Worm (Caenorhabditis elegans) whole organism, early embryonic: Measurements from ENCODE around the gene srx-110.

Experiments used
- B0310.2 ChIP-seq: sonication (generic microtip); optimal IDR thresholded peaks from 2 replicates; lab custom pipeline; 2016; ENCODE audit warnings: mild to moderate bottlenecking, missing genetic modification characterization, missing compliant biosample characterization
- F13C5.2 ChIP-seq: sonication (generic microtip); optimal IDR thresholded peaks from 2 replicates; lab custom pipeline; 2017; ENCODE audit warnings: mild to moderate bottlenecking, missing genetic modification characterization, inconsistent platforms, missing compliant biosample characterization
- aly-1 ChIP-seq: sonication (generic microtip); optimal IDR thresholded peaks from 2 replicates; lab custom pipeline; 2016; ENCODE audit warnings: missing genetic modification characterization, missing compliant biosample characterization
- ama-1 ChIP-seq: fragments of 150-350 bp; optimal IDR thresholded peaks from 2 replicates; lab custom pipeline; 2014
- ceh-13 ChIP-seq: fragments of 200-800 bp; sonication (Bioruptor generic); optimal IDR thresholded peaks from 2 replicates; lab custom pipeline; 2018; ENCODE audit warnings: mild to moderate bottlenecking, missing genetic modification characterization, missing compliant biosample characterization
- ceh-36 ChIP-seq: sonication (generic microtip); optimal IDR thresholded peaks from 2 replicates; lab custom pipeline; 2016; ENCODE audit warnings: missing genetic modification characterization, inconsistent platforms, missing compliant biosample characterization
- ets-7 ChIP-seq: sonication (generic microtip); optimal IDR thresholded peaks from 2 replicates; lab custom pipeline; 2016; ENCODE audit warnings: missing genotype, missing genetic modification characterization, missing compliant biosample characterization
- flt-1 ChIP-seq: fragments of 200-800 bp; sonication (Bioruptor generic); IDR thresholded peaks from 2 replicates; pipeline ENCODE4 v1.3.6; 2022; ENCODE audit warnings: missing genetic modification characterization, missing compliant biosample characterization
- hmbx-1 ChIP-seq: sonication (generic microtip); optimal IDR thresholded peaks from 2 replicates; lab custom pipeline; 2016; ENCODE audit warnings: mild to moderate bottlenecking, missing genetic modification characterization, missing compliant biosample characterization
- hmg-4 ChIP-seq: fragments of 200-800 bp; sonication (Bioruptor generic); optimal IDR thresholded peaks from 2 replicates; lab custom pipeline; 2018; ENCODE audit warnings: mild to moderate bottlenecking, missing genetic modification characterization, missing compliant biosample characterization
- hnd-1 ChIP-seq: sonication (generic microtip); optimal IDR thresholded peaks from 2 replicates; lab custom pipeline; 2016; ENCODE audit warnings: missing genetic modification characterization, missing compliant biosample characterization
- pes-1 ChIP-seq: fragments of 200-800 bp; sonication (Bioruptor generic); IDR thresholded peaks from 2 replicates; pipeline ENCODE4 v1.3.6; 2022; ENCODE audit warnings: missing genetic modification reagents, missing genetic modification characterization, missing compliant biosample characterization
- scrt-1 ChIP-seq: fragments of 200-800 bp; sonication (Bioruptor generic); IDR thresholded peaks from 2 replicates; pipeline ENCODE4 v1.3.6; 2022; ENCODE audit warnings: missing genetic modification characterization, missing compliant biosample characterization
- sea-1 ChIP-seq: fragments of 200-800 bp; sonication (Bioruptor generic); conservative IDR thresholded peaks from 2 replicates; pipeline ENCODE4 v1.3.6; 2022; ENCODE audit warnings: missing genetic modification characterization, missing compliant biosample characterization
- tbx-11 ChIP-seq: fragments of 200-800 bp; sonication (Bioruptor generic); IDR thresholded peaks from 2 replicates; pipeline ENCODE4 v1.3.6; 2022; ENCODE audit warnings: missing genetic modification characterization, missing compliant biosample characterization
- tbx-37 ChIP-seq: fragments of 200-800 bp; sonication (Bioruptor generic); conservative IDR thresholded peaks from 2 replicates; pipeline ENCODE4 v1.3.6; 2022; ENCODE audit warnings: missing genetic modification reagents, missing genetic modification characterization, missing compliant biosample characterization
- tra-4 ChIP-seq: sonication (generic microtip); optimal IDR thresholded peaks from 2 replicates; lab custom pipeline; 2017; ENCODE audit warnings: missing genetic modification characterization, missing compliant biosample characterization

srx-110 gene

ce11 chrII:3752184-3752583 is 42.8 kb downstream of the srx-110 start, which contains the start of gene sdz-11:
sdz-11 (minus strand) TSS chrII:3752284.
- TF ChIP-seq hmbx-1 (no peak), hnd-1 (tag; lab: Kevin White, UChicago) (no peak), ets-7 (tag; lab: Kevin White, UChicago) (no peak), ceh-36 (tag; lab: Kevin White, UChicago) (no peak), aly-1 (no peak), F13C5.2 (no peak), tra-4 (tag; lab: Kevin White, UChicago) (no peak), B0310.2 (tag; lab: Kevin White, UChicago) (no peak), hmg-4 (GFP tag; lab: Kevin White, UChicago) (no peak), ama-1 (no peak), pes-1 (no peak), sea-1 (GFP tag; lab: Robert Waterston, UW) (no peak), tbx-11 (no peak), scrt-1 (no peak)

DNA sequence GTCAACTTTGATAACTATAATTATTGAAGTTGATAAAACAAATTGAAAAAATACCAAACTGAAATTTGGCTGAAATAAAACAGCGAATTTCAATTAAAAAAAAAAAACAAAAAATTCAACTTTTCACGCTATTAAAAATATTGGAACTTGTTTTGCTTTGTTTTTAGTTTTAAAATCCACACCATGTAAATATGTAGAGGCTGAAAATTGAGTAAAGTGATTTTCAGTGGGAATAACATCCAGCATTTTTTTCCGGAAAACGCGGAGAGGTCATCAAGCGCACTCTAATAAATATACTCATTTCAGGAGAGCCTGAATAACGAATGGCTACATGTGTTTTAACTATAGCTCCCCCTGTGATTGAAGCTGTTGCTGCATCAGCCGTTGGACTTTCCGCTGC is 44.2 kb downstream of the srx-110 start, which contains the start of gene rcd-1:
TSS of gene rcd-1 (plus strand) at position 301 of the 400 bp plus-strand sequence.
- TF ChIP-seq B0310.2 (tag; lab: Kevin White, UChicago): no peak
- no peak for TF ChIP-seq sea-1 (GFP tag; lab: Robert Waterston, UW)
- TF ChIP-seq pes-1: no peak
- TF ChIP-seq hmbx-1: no peak
- TF ChIP-seq ets-7 (tag; lab: Kevin White, UChicago): no peak
- TF ChIP-seq F13C5.2: no peak
- TF ChIP-seq hmg-4 (GFP tag; lab: Kevin White, UChicago): no peak
- no peak for TF ChIP-seq tra-4 (tag; lab: Kevin White, UChicago)
- TF ChIP-seq ama-1: no peak
- no peak for TF ChIP-seq ceh-13 (GFP tag; lab: Kevin White, UChicago)
- TF ChIP-seq aly-1: no peak
- TF ChIP-seq flt-1 (GFP tag; lab: Robert Waterston, UW): no peak
- no peak for TF ChIP-seq tbx-37 (GFP tag; lab: Robert Waterston, UW)
- TF ChIP-seq ceh-36 (tag; lab: Kevin White, UChicago): no peak
- no peak for TF ChIP-seq hnd-1 (tag; lab: Kevin White, UChicago)
- TF ChIP-seq tbx-11: no peak
- TF ChIP-seq scrt-1: no peak

DNA sequence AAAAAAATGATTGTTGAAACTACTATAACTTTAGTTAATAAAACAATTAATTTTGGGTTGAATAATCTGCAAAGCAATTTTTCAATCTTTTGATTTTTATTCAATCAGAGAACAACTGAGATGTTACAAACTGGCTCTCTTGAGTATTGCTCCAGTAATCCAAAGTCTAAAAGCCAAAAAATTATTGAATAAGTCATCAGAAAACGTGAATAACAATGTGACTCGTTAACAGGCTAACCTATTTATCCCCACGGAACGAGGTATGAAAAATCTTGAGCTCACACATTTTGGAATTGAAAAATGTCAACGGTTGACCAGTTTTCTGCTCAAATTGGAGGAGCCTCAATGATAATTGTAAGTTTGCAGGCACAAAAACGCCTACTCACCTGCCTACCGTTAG is 48.1 kb downstream of the srx-110 start, which contains the start of gene srx-111:
TSS of gene srx-111 (plus strand) at position 301 of the 400 bp plus-strand sequence.
- no peak for TF ChIP-seq tbx-11
- no peak for TF ChIP-seq flt-1 (GFP tag; lab: Robert Waterston, UW)
- no peak for TF ChIP-seq tra-4 (tag; lab: Kevin White, UChicago)

- TF ChIP-seq hmbx-1 (no peak), tra-4 (tag; lab: Kevin White, UChicago) (no peak), B0310.2 (tag; lab: Kevin White, UChicago) (no peak), flt-1 (GFP tag; lab: Robert Waterston, UW) (no peak), ets-7 (tag; lab: Kevin White, UChicago) (no peak), F13C5.2 (no peak), hnd-1 (tag; lab: Kevin White, UChicago) (no peak), tbx-37 (GFP tag; lab: Robert Waterston, UW) (no peak), aly-1 (no peak), hmg-4 (GFP tag; lab: Kevin White, UChicago) (no peak), tbx-11 (no peak)
These were observed 49.7 kb downstream of the srx-110 start, which contains the start of gene T24E12.12 for ce11 chrII:3759010-3759409. T24E12.12 (plus strand) TSS chrII:3759290.
